Fruit fly (Drosophila melanogaster): ENCODE data around the gene Unc-76.

Gene Unc-76

dm6 chrX:2125527-2126088, 45.2 kb downstream of the Unc-76 start:
- no peak for TF ChIP-seq noc (tag; optimal IDR thresholded peaks at IDR 0.05)

DNA sequence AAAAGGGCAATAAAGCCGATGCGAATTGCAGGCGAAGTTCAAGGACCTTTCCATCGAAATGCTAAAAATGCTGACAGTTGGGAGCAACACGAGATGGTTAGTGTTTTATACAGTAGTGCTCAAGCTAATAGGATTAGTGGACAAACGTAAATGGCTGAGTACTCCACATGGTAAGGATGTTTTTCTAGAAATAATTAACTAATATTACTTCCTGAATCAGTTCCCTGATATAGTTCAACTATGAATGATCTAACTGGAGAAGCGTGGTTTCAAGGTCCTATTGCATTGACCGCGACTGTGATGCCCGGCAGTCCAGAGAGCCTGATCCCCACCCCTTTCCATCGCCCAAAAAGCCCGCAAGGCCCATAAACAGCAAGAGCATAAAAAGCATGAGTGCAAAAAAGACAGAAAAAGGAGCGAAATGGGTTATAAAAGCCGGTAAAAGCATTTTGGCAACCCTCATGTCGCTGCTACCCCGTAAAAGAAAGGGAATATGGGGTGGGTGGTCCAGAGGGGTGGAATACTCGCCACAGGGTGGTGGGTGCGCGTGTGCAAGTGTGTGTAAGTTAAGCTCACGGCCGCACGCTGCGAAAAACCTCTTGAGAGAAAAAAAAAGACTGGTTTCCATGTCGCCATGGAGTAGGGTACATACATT, 53.9 kb downstream of the Unc-76 start:
- no peak for TF ChIP-seq noc (tag; optimal IDR thresholded peaks at IDR 0.05)

DNA sequence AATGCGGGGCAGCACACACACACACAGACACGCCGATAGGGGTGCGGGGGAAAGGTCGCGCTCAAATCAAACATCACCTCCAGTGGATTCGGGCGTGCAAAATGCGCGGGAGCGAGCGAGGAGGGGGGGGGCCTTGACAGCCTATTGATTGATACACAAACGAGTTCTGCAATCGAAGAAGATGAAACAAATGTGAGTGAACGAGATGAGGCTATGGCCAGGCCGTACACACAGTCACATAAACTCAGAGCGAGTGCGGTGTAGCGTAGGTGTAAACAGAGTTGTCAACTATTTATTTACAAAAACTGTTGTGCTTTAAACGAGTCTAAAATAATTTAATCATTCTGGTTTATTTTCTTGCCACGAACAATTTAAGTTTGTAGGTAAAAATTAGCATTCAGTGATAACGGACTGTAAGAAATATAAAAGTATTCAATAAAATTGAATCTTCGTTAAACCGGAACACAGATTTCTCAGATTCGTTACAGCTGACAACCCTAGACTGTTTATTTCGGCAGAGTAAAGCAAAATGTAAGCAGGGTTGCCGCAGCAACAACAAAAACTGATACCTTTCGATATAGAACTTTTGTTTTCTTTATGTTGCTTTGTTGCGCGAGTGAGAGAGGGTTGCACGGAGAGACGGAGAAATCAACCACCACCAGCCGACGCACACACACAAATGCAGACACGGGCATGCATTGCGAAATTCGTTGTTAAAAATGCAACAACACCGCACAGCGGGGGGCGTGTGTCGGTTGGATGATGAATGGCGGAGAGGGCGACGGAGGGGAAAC, 54.8 kb downstream of the Unc-76 start:
- peak; percentile 90 for TF ChIP-seq noc (tag; optimal IDR thresholded peaks at IDR 0.05)

DNA sequence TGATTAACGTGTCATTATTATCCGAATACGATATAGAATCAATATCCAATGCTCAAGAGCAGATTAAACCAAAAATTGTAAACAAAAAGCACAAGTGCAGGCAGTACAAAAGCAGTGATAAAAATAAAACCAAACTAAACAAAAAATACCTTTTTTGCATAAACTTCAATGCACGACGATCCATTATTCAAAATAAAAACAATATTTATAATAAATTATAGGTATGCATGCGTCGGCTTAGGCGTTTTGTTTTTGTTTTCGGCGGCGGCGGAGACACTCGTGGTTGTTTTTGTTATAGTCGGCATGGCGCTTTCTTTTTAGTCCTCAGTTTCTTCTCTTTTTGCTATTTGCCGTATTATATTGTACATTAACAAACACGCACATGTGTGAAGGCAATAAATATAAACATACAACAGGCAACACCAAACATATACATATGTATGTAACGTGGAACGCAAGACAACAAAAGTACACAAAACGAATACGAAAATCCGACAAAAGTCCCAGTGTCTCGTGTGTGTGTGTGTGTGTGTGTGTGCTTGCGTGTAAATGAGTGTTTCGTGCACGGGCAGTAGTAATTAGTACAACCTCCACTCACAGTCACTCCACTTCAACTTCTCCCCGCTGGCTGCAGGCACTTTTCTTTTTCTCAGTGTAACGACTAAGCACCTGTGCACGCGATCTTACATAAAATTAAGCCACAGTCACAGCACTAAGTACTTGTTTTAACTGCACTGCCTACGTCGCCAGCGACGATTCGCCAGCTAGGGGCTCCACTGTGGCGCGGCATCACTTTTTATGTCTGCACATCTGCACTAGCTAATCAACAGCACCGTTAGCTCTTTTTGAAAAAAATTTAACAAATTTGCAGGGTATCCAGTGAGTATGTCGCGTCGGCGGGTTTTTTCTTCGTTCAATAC, 55.7 kb downstream of the Unc-76 start:
- peak; percentile 66 for TF ChIP-seq noc (tag; optimal IDR thresholded peaks at IDR 0.05)

DNA sequence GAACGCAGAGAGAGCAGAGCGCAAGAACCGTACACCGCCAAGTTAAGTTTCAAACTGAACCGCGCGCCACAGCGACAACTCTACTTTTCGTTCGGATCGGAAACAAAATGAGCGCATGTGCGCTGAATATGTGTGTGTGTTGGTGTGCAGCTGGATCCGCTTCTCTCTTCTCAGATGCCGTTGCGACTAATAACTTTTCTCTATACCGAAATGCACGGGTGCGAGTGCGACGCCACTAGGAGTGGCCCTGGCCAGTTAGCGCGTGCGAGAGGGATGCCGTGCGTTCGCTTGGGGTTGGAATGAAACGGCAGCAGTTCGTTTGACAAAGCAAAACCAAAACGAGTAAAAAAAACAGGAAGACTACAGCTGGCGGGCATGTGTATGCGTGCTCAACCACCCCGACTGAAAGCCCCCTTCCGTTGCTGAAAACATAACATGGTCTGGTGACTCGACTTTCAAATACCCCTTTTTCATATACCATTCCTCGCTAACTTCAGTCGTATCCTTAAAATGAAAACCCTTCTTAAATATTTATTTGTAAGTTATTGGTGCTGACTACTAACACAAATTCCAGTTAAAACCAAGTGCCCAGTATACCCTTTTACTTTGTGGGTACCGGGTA, 56.5 kb downstream of the Unc-76 start:
- peak; percentile 100 for TF ChIP-seq noc (tag; optimal IDR thresholded peaks at IDR 0.05)

DNA sequence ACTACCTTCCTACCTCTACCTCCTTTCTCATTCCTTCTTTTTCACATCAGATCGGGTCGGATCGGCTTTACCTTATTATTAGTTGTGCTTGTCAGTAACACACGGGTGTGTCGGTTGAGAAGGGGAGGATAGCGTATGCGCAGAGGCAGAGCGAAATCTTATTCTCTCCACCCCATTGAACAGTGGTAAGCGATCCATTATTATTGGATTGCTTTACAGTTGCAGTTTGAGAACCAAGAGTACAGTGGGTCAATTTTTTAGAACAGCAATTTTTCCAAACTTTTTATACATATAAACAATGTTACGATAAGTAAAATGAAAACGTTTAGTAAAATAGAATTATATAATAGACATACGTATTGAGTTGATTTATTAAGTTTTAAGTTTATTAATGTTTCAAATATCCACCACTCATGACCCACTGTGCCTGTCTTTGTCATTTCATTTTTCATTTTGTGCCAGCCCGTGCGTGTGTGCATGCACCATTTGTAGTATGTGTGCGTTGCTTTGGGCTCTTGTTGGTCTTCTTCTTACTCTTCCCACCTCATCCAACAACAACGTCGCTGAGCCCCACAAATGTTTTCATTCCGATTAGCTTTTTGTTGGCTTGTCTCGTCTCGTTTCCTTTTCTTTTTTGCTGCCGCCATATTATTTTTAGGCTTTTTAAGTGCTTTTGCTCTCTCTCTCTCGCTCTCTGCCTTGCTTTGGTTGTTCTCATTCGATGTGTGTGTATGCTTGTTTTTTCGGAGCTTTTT, 57.4 kb downstream of the Unc-76 start:
- peak; percentile 99 for TF ChIP-seq noc (tag; optimal IDR thresholded peaks at IDR 0.05)

- no peak for TF ChIP-seq noc (tag; optimal IDR thresholded peaks at IDR 0.05)
These were observed 57.8 kb downstream of the Unc-76 start, which contains the start of gene ph-p for dm6 chrX:2138342-2138416. Gene ph-p, minus strand, starts transcription at chrX:2138371.

DNA sequence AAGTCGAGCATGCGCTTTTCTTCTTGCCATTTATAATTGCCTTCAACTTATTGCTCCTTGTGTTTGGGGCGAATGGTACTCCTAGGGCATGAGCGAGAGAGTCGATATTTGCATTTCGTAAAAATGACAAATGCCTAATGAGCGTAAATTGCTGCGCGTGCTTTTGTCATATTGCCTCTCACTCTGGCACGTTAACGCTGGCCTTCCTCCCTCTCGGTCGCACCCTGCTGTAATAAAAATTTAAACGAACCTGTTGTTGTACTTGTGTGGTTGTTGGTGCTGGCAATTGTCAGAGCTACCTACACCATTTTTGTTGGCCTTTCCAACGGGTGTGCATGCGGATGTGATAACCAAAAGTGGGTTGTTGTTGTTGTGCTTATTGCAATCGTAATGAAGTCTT, 58.0 kb downstream of the Unc-76 start:
- TF ChIP-seq noc (tag; optimal IDR thresholded peaks at IDR 0.05) = no peak

DNA sequence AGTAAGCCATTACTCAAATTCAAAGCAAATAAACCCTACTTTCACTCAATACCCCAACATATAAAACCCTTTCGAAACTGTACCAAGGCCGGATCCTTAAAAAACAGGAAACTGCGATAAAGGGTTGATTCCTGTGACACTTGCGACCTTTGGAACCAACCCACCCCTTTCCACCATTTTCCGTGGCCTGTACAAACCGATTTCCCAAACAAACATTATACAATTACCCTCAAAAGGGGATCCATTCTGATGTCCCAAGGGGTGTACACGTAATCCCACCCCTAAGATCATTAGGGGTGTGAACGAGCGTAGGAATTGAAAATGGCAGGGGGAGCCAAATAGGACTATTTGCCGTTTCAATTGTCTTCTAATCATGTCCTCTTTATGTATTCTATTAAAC, 59.2 kb downstream of the Unc-76 start:
- no peak for TF ChIP-seq noc (tag; optimal IDR thresholded peaks at IDR 0.05)

- no peak for TF ChIP-seq noc (tag; optimal IDR thresholded peaks at IDR 0.05)
These were observed 60.1 kb downstream of the Unc-76 start for dm6 chrX:2140487-2140886.

DNA sequence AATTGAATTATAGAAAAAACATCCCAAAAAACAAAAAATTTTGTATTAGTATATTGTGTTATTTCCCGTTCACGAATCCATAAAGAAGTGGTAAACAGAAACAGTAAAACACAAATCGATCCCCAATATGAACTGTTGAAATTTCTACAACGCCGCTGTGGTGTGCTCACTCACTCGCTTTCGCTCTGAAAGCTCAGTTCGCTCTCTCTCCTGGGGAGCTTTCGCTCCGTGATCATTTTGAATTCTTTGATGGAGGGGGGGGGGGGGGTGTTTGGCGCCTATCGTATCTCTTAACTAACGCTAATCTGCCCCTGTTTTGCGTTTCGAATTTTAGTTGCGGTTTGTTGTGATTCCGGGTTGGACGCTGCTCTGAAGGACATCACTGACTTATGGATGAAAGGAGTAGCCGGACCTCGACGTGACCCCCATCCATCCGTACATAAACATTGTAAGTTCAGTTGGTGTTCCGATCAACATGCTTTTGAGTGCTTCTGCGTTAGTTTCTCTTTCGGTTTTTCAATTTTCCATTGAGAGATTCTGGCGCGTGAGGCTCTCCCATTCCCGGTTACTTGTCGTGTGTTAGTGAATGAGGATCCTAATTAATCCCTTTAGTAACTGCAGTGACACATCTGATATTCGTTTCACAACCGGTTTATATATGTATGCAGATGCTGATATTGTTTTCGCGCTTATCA, 60.9 kb downstream of the Unc-76 start, which contains the start of gene D2hgdh:
TSS of gene D2hgdh (plus strand) at position 331 of the 695 bp plus-strand sequence.
- TF ChIP-seq noc (tag; optimal IDR thresholded peaks at IDR 0.05) = no peak

dm6 chrX:2141854-2142216, 61.4 kb downstream of the Unc-76 start:
- TF ChIP-seq noc (tag; optimal IDR thresholded peaks at IDR 0.05) = peak; percentile 82

DNA sequence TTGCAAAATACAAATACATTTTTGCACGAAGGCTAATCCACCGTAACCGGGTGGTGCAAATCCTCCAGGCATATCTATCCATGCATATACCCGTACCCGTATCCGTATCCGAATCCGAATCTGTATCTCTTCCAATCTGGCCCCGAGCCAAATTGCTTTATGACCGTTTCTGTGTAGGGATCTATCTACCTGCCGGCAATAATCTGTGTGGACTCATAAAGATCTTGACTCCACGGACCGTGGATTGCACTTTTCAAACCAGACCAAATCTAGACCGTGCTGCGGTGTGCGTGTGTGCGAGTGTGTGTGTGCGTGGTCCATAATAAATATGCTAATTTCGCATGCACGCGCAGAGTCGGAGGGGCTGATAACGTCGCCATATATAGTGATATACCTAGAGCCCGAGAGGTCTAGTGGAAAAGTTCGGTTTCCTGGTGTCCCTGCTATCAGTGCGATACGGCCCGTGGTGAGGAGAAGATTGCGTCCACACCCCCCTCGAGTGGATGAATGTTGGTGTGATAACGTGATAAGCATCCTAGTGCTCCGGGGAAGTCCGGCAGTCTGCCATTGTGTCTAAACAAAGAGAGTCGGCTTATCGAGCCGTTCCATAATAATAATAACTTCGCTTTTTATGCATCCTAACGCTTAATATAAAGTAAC, 62.0 kb downstream of the Unc-76 start:
- peak; percentile 8 for TF ChIP-seq noc (tag; optimal IDR thresholded peaks at IDR 0.05)

DNA sequence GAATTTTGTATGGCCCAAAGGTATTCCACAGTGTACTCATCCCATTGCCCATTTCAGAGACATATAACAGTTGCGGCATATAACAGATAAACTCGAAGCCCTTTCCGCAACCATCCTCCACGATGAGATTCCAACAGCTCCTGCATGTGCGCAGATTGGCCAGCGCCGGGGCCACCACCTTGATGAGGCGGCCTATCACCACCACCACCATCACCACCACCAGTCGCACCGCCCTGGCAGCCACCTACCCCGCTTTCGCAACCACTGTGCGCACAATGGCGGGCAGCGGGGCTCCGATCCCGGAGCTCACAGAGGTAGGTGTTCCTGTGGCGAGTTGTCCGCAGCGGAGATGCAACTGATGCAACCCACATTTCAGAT, 62.5 kb downstream of the Unc-76 start:
- TF ChIP-seq noc (tag; optimal IDR thresholded peaks at IDR 0.05) = no peak
